Worm (Caenorhabditis elegans) whole organism, L4 larva: Measurements from ENCODE around the gene aptf-4.

Source experiments
- R02D3.7 ChIP-seq: fragments of 150-350 bp; sonication (generic microtip); optimal IDR thresholded peaks from 3 replicates; lab custom pipeline; 2014; ENCODE audit warnings: missing biosample characterization, missing genetic modification characterization
- ZK337.2 ChIP-seq: fragments of 200-800 bp; sonication (Bioruptor generic); IDR thresholded peaks from 2 replicates; pipeline ENCODE4 v1.3.6; 2022; ENCODE audit warnings: missing genetic modification reagents, missing genetic modification characterization, missing compliant biosample characterization
- ceh-82 ChIP-seq: sonication (generic microtip); optimal IDR thresholded peaks from 2 replicates; lab custom pipeline; 2017; ENCODE audit warnings: missing biosample characterization, missing genetic modification characterization
- lin-39 ChIP-seq: fragments of 150-350 bp; optimal IDR thresholded peaks from 2 replicates; lab custom pipeline; 2014; ENCODE audit warnings: missing biosample characterization, missing genetic modification reagents, missing genetic modification characterization
- mxl-3 ChIP-seq: fragments of 200-800 bp; sonication (Bioruptor generic); optimal IDR thresholded peaks from 2 replicates; lab custom pipeline; 2018; ENCODE audit warnings: mild to moderate bottlenecking, missing genetic modification characterization, missing compliant biosample characterization
- nhr-25 ChIP-seq: sonication (generic microtip); optimal IDR thresholded peaks from 2 replicates; lab custom pipeline; 2017; ENCODE audit warnings: missing genetic modification characterization, mild to moderate bottlenecking, missing compliant biosample characterization, antibody characterized with exemption, moderate library complexity, borderline replicate concordance; ENCODE audit not compliant: insufficient read depth
- snpc-4 ChIP-seq: fragments of 150-350 bp; optimal IDR thresholded peaks from 2 replicates; lab custom pipeline; 2014; ENCODE audit warnings: missing biosample characterization, missing genetic modification characterization
- tra-1 ChIP-seq: fragments of 200-800 bp; sonication (Bioruptor generic); IDR thresholded peaks from 2 replicates; pipeline ENCODE4 v1.3.6; 2022; ENCODE audit warnings: missing genetic modification reagents, missing genetic modification characterization, missing compliant biosample characterization
- unc-39 ChIP-seq: sonication (generic microtip); optimal IDR thresholded peaks from 2 replicates; lab custom pipeline; 2017; ENCODE audit warnings: missing biosample characterization, missing genetic modification characterization

- TF ChIP-seq ceh-82 (tag; lab: Kevin White, UChicago), result peak; percentile 12
- TF ChIP-seq tra-1 (GFP tag; lab: Robert Waterston, UW), result peak; percentile 98
- peak; percentile 100 for TF ChIP-seq mxl-3 (GFP tag; lab: Kevin White, UChicago)
- peak; percentile 97 for TF ChIP-seq nhr-25 (tag; lab: Kevin White, UChicago)
- no peak for TF ChIP-seq unc-39
- TF ChIP-seq lin-39, result no peak
- TF ChIP-seq snpc-4, result peak; percentile 70
- TF ChIP-seq R02D3.7 (tag; lab: Kevin White, UChicago), result peak; percentile 50
- TF ChIP-seq ZK337.2 (GFP tag; lab: Robert Waterston, UW), result peak; percentile 63; the same call in 1 of the 2 replicates
These were observed 29.6 kb upstream of the aptf-4 start, which contains the start of gene iff-2 for ce11 chrII:8561227-8561626.
